Fruit fly (Drosophila melanogaster): ENCODE measurements around the gene CG32856.

DNA sequence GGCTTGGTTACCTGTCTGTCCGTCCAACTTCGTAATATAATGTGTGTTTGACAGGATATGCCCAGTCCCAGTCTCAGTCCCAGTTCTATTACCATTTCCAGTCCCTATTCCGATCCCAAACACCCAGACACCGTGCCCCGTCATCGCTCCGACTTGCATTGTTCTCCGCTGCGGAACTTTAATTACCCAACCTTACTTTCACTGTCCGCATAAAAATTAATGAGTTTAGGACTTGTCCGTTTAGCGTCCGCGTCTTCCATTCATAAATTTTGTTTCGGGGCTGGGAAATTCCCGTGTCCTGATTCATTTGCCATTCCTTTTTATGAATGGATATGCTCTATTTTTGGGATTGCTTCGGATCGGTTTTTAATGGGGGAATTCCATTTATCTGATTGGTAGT is 23.2 kb upstream of the CG32856 start:
- TF ChIP-seq Blimp-1 (GFP tag; optimal IDR thresholded peaks at IDR 0.05) (no peak), salr (GFP tag; optimal IDR thresholded peaks at IDR 0.05) (no peak), CG9139 (GFP tag; optimal IDR thresholded peaks at IDR 0.05) (no peak), CG15336 (GFP tag; IDR thresholded peaks at IDR 0.05) (no peak), dac (GFP tag; optimal IDR thresholded peaks at IDR 0.05) (no peak), CG11294 (GFP tag; IDR thresholded peaks at IDR 0.05) (no peak), Gug (GFP tag; IDR thresholded peaks at IDR 0.05) (no peak), dsx (GFP tag; optimal IDR thresholded peaks at IDR 0.05; ENCODE audit: poor library complexity, severe bottlenecking) (no peak), Eip78C (GFP tag) (no peak), fd59A (GFP tag; optimal IDR thresholded peaks at IDR 0.05) (no peak), CG10669 (GFP tag; optimal IDR thresholded peaks at IDR 0.05) (no peak), Sox102F (GFP tag; optimal IDR thresholded peaks at IDR 0.05) (no peak)
